Fruit fly (Drosophila melanogaster) S2 (cell line): Measurements from ENCODE around the gene Prm.

Source experiments
- CG8478 ChIP-seq: fragments of >200 bp; optimal IDR thresholded peaks from 2 replicates; lab custom pipeline; 2018
- CTCF ChIP-seq, 2 experiments: fragments of >200 bp; optimal IDR thresholded peaks; 2 replicates each; lab custom pipeline; 2018

DNA sequence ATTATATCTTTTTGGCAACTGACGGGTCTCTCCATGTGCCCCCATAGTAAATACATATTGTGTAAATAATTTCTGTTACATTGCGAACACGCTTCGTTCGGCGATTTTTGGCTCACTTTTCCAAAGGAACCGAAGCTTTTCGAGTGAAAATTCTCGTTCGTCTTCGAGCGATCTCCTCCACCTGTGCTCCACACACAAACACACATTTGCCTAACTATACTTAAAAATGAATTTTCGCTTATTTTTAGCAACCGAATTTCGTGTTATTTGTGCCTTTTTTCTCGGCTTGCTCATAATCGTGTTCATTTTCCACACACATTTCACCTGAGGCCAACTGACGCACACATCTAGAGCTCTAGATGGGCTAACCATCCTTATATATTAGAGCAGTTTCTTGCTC is 1.4 kb upstream of the Prm start:
- TF ChIP-seq CTCF (optimal IDR thresholded peaks at IDR 0.05; lab: Kevin White, UChicago) (no peak), CG8478 (lab: Kevin White, UChicago) (no peak)
